Fruit fly (Drosophila melanogaster): Measurements from ENCODE around the gene CG31342.

The CG31342 gene

dm6 chr3R:12981334-12982166, 4.3 kb upstream of the CG31342 start (continued):
- TF ChIP-seq CG2129 (GFP tag; IDR thresholded peaks at IDR 0.05; ENCODE audit: partially characterized antibody) (no peak), CG10366 (GFP tag; IDR thresholded peaks at IDR 0.05) (no peak), CG31388 (GFP tag; optimal IDR thresholded peaks at IDR 0.05) (no peak), chinmo (GFP tag; IDR thresholded peaks at IDR 0.05; ENCODE audit: partially characterized antibody) (peak; percentile 70; the same call in 1 of the 4 replicates), HHEX (GFP tag; optimal IDR thresholded peaks at IDR 0.05) (peak; percentile 49), Hr51 (GFP tag; optimal IDR thresholded peaks at IDR 0.05) (peak in 1 of 2 experiments; percentile 79), bab2 (GFP tag; optimal IDR thresholded peaks at IDR 0.05) (peak; percentile 45), CG6272 (GFP tag; IDR thresholded peaks at IDR 0.05) (no peak), chm (GFP tag; IDR thresholded peaks at IDR 0.05) (no peak; the same call in 1 of the 2 replicates), CG2889 (GFP tag; IDR thresholded peaks at IDR 0.05) (no peak), stc (GFP tag; IDR thresholded peaks at IDR 0.05) (peak; percentile 40; the same call in 1 of the 2 replicates), Six4 (GFP tag; optimal IDR thresholded peaks at IDR 0.05) (peak; percentile 43), dpn (GFP tag; optimal IDR thresholded peaks at IDR 0.05) (peak; percentile 38 to 41), Fer2 (tag; optimal IDR thresholded peaks at IDR 0.05) (peak; percentile 40), Doc2 (GFP tag; IDR thresholded peaks at IDR 0.05) (no peak), CG11696 (GFP tag; IDR thresholded peaks at IDR 0.05) (peak; percentile 91), Sox102F (GFP tag; optimal IDR thresholded peaks at IDR 0.05) (peak; percentile 70), CG3726 (GFP tag; IDR thresholded peaks at IDR 0.05) (no peak), B-H2 (GFP tag; optimal IDR thresholded peaks at IDR 0.05) (no peak), insv (GFP tag; optimal IDR thresholded peaks at IDR 0.05) (no peak), Atf-2 (GFP tag; optimal IDR thresholded peaks at IDR 0.05) (peak; percentile 33), CG10565 (GFP tag; optimal IDR thresholded peaks at IDR 0.05) (no peak), CG10321 (GFP tag; IDR thresholded peaks at IDR 0.05) (no peak; the same call in 1 of the 2 replicates), odd (GFP tag; optimal IDR thresholded peaks at IDR 0.05) (peak; percentile 40), salm (tag; optimal IDR thresholded peaks at IDR 0.05) (peak; percentile 7), phol (tag; optimal IDR thresholded peaks at IDR 0.05) (peak; percentile 78), ken (GFP tag; IDR thresholded peaks at IDR 0.05) (peak; percentile 30; the same call in 1 of the 3 replicates), CG17612 (GFP tag; IDR thresholded peaks at IDR 0.05) (no peak), CG12236 (GFP tag; optimal IDR thresholded peaks at IDR 0.05) (no peak), CG11093 (GFP tag; IDR thresholded peaks at IDR 0.05) (0 out of 3 replicates have a peak, but pooled peaks have one; percentile 54), Aef1 (GFP tag; IDR thresholded peaks at IDR 0.05) (peak; percentile 55; the same call in 2 of the 3 replicates), CG10979 (tag; optimal IDR thresholded peaks at IDR 0.05) (peak; percentile 70), wor (GFP tag; IDR thresholded peaks at IDR 0.05) (0 out of 2 replicates have a peak, but pooled peaks have one; percentile 20), jing (GFP tag; optimal IDR thresholded peaks at IDR 0.05) (peak; percentile 0), rib (GFP tag; IDR thresholded peaks at IDR 0.05) (no peak), Fer3 (tag; optimal IDR thresholded peaks at IDR 0.05) (peak; percentile 72), Trl (optimal IDR thresholded peaks at IDR 0.05) (no peak), Trl (GFP tag; optimal IDR thresholded peaks at IDR 0.05) (peak; percentile 40), Poxn (GFP tag; IDR thresholded peaks at IDR 0.05) (no peak; the same call in 1 of the 2 replicates), CrebB (tag; optimal IDR thresholded peaks at IDR 0.05) (no peak), Nf-YA (GFP tag; IDR thresholded peaks at IDR 0.05) (no peak), br (optimal IDR thresholded peaks at IDR 0.05) (no peak), Hsf (GFP tag; optimal IDR thresholded peaks at IDR 0.05) (peak; percentile 44), ssp (GFP tag; IDR thresholded peaks at IDR 0.05) (no peak), amos (GFP tag; IDR thresholded peaks at IDR 0.05; ENCODE audit: partially characterized antibody) (no peak), Oaz (GFP tag; IDR thresholded peaks at IDR 0.05) (0 out of 2 replicates have a peak, but pooled peaks have one; percentile 14), sob (GFP tag; IDR thresholded peaks at IDR 0.05) (peak; percentile 45; the same call in 1 of the 2 replicates), CG8089 (GFP tag; optimal IDR thresholded peaks at IDR 0.05) (no peak), slbo (GFP tag; IDR thresholded peaks at IDR 0.05) (peak; percentile 60), CG34376 (GFP tag; optimal IDR thresholded peaks at IDR 0.05) (no peak)
